Comparison of ENCODE assay signal across 1 fruit fly cellular context in genomic region chr2L:451705-452472, dm6.
TF ChIP-seq lines count a peak whose summit lies in the region.

No protein-coding gene starts in this region.

TF ChIP-seq in whole organism, prepupa, 60 proteins besides CTCF, POLR2A, EP300 and RAD21 (continued from another document):
- peak; percentile 10 for TF ChIP-seq CG1621 (tag; optimal IDR thresholded peaks at IDR 0.05; lab: Kevin White, UChicago)
